Worm (Caenorhabditis elegans): ENCODE measurements around the gene shc-3.
A peak's percentile ranks its signal among the peaks of the same experiment; 100 is the strongest.

Gene shc-3

DNA sequence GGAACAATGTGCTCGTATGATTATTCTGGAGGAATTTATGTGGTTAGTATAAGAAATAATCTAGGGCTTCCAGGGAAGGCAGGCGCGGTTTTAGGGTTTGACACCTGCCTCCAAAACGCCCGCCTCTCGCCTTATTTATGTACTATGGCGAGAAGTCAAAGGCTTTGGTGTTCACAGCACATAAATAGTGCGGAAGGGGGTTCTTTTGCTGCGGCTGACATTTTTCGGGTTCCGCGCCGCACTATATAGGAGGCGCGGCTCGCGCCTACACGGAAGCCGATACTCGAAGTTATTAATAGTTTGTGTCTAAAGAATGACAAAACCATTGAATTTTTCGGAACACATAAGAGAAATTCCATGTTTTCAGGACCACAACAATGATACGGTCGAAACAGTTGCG is 27.0 kb upstream of the shc-3 start:
- TF ChIP-seq tbx-37 (GFP tag; conservative IDR thresholded peaks at IDR 0.05) (no peak), flt-1 (GFP tag; IDR thresholded peaks at IDR 0.05) (no peak), ets-7 (tag; optimal IDR thresholded peaks at IDR 0.05) (no peak), ama-1 (optimal IDR thresholded peaks at IDR 0.05) (no peak), aly-1 (tag; optimal IDR thresholded peaks at IDR 0.05) (no peak), hmbx-1 (tag; optimal IDR thresholded peaks at IDR 0.05) (no peak), scrt-1 (GFP tag; IDR thresholded peaks at IDR 0.05) (no peak), F13C5.2 (tag; optimal IDR thresholded peaks at IDR 0.05) (no peak)

DNA sequence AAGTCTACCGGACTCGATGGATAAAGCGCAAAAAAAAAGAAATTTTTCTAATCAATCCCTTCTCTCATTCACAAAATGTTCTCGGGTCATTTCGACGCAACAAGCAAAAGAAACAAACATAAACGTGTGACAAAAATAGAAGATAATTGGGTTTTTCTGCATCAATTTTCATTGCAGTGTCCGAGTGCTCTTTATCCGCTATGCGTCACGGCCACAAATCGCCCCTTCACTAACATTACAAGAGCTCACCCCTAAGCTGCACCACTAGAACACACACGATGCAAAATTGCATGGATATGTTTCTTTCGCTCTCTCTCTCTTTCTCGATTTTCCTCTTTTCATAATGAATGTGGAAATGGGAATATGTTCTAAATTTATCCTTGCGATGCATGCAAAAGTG is 21.2 kb upstream of the shc-3 start:
- TF ChIP-seq flt-1 (GFP tag; IDR thresholded peaks at IDR 0.05) (no peak), tbx-37 (GFP tag; conservative IDR thresholded peaks at IDR 0.05) (no peak), sea-1 (GFP tag; conservative IDR thresholded peaks at IDR 0.05) (no peak), scrt-1 (GFP tag; IDR thresholded peaks at IDR 0.05) (no peak)

DNA sequence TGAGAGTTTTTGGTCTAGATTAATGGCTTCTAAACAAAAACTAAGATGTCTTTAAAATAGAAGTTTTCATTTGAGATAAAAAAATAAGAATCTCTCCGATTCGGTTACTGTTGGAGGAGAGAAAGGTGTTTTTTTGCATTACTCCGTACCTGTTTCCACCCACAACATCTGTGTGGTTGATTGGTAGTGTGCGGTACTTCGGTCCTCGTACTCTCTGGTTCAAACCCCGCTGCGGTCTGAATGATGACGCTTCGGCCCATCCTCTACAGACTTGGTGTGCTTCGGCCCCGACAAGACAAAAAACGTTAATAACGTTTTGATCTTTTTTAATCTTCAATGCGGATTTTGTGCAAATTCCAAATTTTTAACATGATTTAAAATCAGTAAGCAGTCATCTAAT is 19.8 kb upstream of the shc-3 start:
- TF ChIP-seq ama-1 (optimal IDR thresholded peaks at IDR 0.05) (no peak), pes-1 (GFP tag; IDR thresholded peaks at IDR 0.05) (peak; percentile 58)

DNA sequence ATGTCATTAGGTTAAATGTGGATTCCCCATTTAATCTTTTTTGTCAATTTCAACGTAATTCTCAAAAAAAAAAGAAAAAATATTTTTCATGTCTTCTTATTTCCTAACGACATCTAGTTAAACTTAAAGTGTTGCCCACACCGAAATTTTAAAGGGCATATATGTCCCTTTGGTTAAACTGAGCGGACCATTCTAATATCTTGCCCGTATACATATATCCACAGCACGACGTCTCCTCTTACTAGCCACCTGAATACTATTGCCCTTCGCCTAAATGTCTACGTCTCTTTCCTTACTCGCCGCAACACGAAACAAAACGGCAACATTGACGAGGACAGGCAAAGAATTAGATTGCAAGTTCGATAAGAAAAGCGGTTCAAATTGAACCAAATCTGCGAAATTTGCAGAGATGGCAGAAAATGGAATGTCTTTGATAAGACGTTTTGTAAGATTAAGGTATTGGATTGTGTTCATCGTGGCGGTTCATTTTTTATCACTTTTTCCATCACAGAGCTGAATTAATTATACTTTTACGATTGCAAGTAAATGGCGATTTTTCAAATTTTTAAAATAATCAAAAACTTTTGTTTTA is 16.6 kb upstream of the shc-3 start:
- 0 out of 2 replicates have a peak, but pooled peaks have one; percentile 50 for TF ChIP-seq sea-1 (GFP tag; conservative IDR thresholded peaks at IDR 0.05)
- TF ChIP-seq ceh-13 (GFP tag; optimal IDR thresholded peaks at IDR 0.05), result no peak
- peak; percentile 58 for TF ChIP-seq aly-1 (tag; optimal IDR thresholded peaks at IDR 0.05)
- TF ChIP-seq B0310.2 (tag; optimal IDR thresholded peaks at IDR 0.05), result no peak
- no peak for TF ChIP-seq ama-1 (optimal IDR thresholded peaks at IDR 0.05)
- TF ChIP-seq tra-4 (tag; optimal IDR thresholded peaks at IDR 0.05), result no peak
- peak; percentile 86 for TF ChIP-seq hmg-4 (GFP tag; optimal IDR thresholded peaks at IDR 0.05)
- peak; percentile 57 for TF ChIP-seq pes-1 (GFP tag; IDR thresholded peaks at IDR 0.05)
- TF ChIP-seq ets-7 (tag; optimal IDR thresholded peaks at IDR 0.05), result peak; percentile 14
- peak; percentile 66; the same call in 1 of the 2 replicates for TF ChIP-seq scrt-1 (GFP tag; IDR thresholded peaks at IDR 0.05)
- 0 out of 2 replicates have a peak, but pooled peaks have one; percentile 27 for TF ChIP-seq tbx-11 (GFP tag; IDR thresholded peaks at IDR 0.05)
- peak; percentile 68 for TF ChIP-seq flt-1 (GFP tag; IDR thresholded peaks at IDR 0.05)
- no peak for TF ChIP-seq hmbx-1 (tag; optimal IDR thresholded peaks at IDR 0.05)
- no peak for TF ChIP-seq hnd-1 (tag; optimal IDR thresholded peaks at IDR 0.05)
- TF ChIP-seq tbx-37 (GFP tag; conservative IDR thresholded peaks at IDR 0.05), result peak; percentile 33; the same call in 1 of the 2 replicates
- peak; percentile 99 for TF ChIP-seq F13C5.2 (tag; optimal IDR thresholded peaks at IDR 0.05)
- TF ChIP-seq ceh-36 (tag; optimal IDR thresholded peaks at IDR 0.05), result no peak

DNA sequence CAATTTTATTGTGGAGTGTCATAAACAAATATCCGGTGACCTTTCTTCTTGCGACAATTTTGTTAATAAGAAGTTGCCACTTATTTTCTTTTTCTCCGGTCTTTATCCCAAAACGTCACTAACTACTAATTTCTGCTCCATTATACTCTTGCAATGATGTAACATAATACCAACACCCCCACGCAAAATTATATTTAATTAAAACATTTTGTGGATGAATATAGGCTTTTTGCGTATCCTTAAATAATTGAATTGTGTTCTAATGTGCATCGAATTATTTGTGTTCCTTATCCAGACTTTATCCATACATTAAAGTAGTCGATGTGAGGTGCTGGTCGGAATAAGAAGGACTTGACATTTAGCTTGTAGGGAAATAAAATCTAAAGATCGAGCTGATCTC is 14.4 kb upstream of the shc-3 start:
- TF ChIP-seq sea-1 (GFP tag; conservative IDR thresholded peaks at IDR 0.05), result no peak
- no peak for TF ChIP-seq B0310.2 (tag; optimal IDR thresholded peaks at IDR 0.05)
- no peak for TF ChIP-seq ceh-13 (GFP tag; optimal IDR thresholded peaks at IDR 0.05)
- no peak for TF ChIP-seq hnd-1 (tag; optimal IDR thresholded peaks at IDR 0.05)
- no peak for TF ChIP-seq scrt-1 (GFP tag; IDR thresholded peaks at IDR 0.05)
- TF ChIP-seq aly-1 (tag; optimal IDR thresholded peaks at IDR 0.05), result no peak
- no peak for TF ChIP-seq flt-1 (GFP tag; IDR thresholded peaks at IDR 0.05)
- TF ChIP-seq tra-4 (tag; optimal IDR thresholded peaks at IDR 0.05), result no peak

DNA sequence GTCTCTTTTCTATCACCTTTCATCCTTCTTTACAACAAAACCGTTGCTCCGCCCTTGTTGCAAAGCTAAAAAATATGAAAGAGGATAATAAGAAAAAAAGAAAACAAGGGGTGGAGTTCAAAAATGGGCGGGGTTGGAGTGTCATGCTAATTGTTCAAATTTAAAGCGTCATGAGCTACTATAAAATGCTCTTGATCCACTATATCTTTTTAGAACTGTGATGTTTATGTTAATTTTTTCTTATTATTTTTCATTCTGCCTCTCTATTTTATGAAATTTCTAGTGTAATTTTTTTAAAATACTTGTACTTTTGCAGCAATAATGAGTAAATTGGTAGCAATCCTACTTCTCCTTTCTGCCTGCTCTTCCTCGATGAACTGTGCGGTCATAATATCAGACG is 10.7 kb upstream of the shc-3 start, which contains the start of gene K02D3.1:
Gene K02D3.1, plus strand, starts transcription at position 301 of the 400 bp plus-strand sequence.
- TF ChIP-seq ceh-36 (tag; optimal IDR thresholded peaks at IDR 0.05) (no peak), sea-1 (GFP tag; conservative IDR thresholded peaks at IDR 0.05) (no peak), hmbx-1 (tag; optimal IDR thresholded peaks at IDR 0.05) (no peak), tra-4 (tag; optimal IDR thresholded peaks at IDR 0.05) (no peak), aly-1 (tag; optimal IDR thresholded peaks at IDR 0.05) (no peak), flt-1 (GFP tag; IDR thresholded peaks at IDR 0.05) (no peak), hnd-1 (tag; optimal IDR thresholded peaks at IDR 0.05) (no peak), B0310.2 (tag; optimal IDR thresholded peaks at IDR 0.05) (no peak), scrt-1 (GFP tag; IDR thresholded peaks at IDR 0.05) (no peak), tbx-11 (GFP tag; IDR thresholded peaks at IDR 0.05) (no peak), ama-1 (optimal IDR thresholded peaks at IDR 0.05) (no peak), F13C5.2 (tag; optimal IDR thresholded peaks at IDR 0.05) (no peak)

DNA sequence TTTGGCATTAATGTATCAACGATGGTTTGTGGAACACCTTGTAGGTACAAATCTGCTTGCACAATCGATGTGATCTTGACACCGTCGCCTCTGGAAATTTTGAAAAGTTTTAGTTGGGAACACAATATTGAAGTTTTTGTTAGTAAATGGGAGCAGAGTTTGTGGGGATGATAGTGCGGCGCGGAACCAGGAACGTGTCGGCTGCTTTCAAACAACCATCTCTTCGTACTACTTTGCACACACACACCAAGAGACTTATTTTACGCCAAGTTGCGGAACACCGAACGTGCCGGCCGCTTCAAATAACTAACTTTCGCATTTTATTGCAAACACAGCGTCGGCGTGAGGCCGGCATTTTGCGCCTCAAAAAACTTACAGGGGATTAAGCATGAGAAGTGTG is 8.3 kb upstream of the shc-3 start:
- TF ChIP-seq F13C5.2 (tag; optimal IDR thresholded peaks at IDR 0.05) (no peak), hnd-1 (tag; optimal IDR thresholded peaks at IDR 0.05) (no peak), hmg-4 (GFP tag; optimal IDR thresholded peaks at IDR 0.05) (no peak), ceh-13 (GFP tag; optimal IDR thresholded peaks at IDR 0.05) (no peak), tbx-11 (GFP tag; IDR thresholded peaks at IDR 0.05) (no peak), ceh-36 (tag; optimal IDR thresholded peaks at IDR 0.05) (no peak), B0310.2 (tag; optimal IDR thresholded peaks at IDR 0.05) (no peak), pes-1 (GFP tag; IDR thresholded peaks at IDR 0.05) (no peak), aly-1 (tag; optimal IDR thresholded peaks at IDR 0.05) (no peak), flt-1 (GFP tag; IDR thresholded peaks at IDR 0.05) (no peak), hmbx-1 (tag; optimal IDR thresholded peaks at IDR 0.05) (no peak), sea-1 (GFP tag; conservative IDR thresholded peaks at IDR 0.05) (no peak), scrt-1 (GFP tag; IDR thresholded peaks at IDR 0.05) (no peak), ama-1 (optimal IDR thresholded peaks at IDR 0.05) (no peak)

DNA sequence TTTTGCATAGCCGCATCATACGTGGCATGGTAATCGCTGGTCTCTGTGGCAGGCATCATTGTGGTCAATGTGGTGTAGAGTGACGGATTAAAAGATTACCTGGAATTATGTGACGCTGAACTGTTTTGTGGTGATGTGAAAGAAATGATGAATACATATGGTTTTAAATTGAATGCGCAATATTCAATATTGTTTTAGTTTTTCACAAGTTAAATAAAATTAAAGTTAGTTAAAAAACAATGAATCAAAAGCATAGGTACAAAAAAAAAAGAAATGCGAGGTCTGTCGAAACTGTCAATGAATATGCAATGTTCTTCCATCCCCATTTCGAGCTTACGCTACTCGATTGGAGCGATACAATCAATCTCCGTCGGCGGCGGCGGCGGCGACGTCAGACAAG is 5.4 kb upstream of the shc-3 start, which contains the start of gene K02D3.2:
Gene K02D3.2, minus strand, starts transcription at position 101 of the 400 bp plus-strand sequence.
- no peak for TF ChIP-seq ceh-36 (tag; optimal IDR thresholded peaks at IDR 0.05)
- no peak for TF ChIP-seq B0310.2 (tag; optimal IDR thresholded peaks at IDR 0.05)
